Worm (Caenorhabditis elegans): ENCODE data around the gene R07B1.5.
A peak's percentile ranks its signal among the peaks of the same experiment; 100 is the strongest.

DNA sequence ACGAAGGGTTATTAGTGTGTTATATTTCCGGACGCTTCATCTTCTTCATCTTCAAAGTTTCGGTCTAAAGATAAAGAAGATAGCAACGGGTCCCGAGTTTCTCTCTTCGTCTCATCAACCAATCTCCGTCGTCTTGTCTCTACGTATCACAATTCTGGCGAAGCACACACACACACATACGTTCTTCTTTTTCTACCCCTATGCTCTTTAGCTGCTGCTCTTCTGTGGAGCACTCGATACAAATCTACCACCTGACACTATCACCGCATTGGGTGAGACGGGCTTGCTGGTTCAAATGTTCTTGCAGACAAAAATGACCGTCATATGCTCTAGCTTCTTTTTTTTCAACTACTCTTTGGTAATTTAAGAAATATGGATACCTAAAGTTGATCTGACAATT is 31.0 kb upstream of the R07B1.5 start:
- TF ChIP-seq unc-39 (tag; optimal IDR thresholded peaks at IDR 0.05) (no peak), ces-1 (GFP tag; optimal IDR thresholded peaks at IDR 0.05) (no peak), nhr-2 (tag; optimal IDR thresholded peaks at IDR 0.05) (no peak), hlh-1 (tag; optimal IDR thresholded peaks at IDR 0.05) (peak; percentile 92), unc-62 (GFP tag; optimal IDR thresholded peaks at IDR 0.05) (peak; percentile 9), elt-1 (tag; optimal IDR thresholded peaks at IDR 0.05; ENCODE audit: borderline replicate concordance, insufficient read depth) (no peak), snpc-4 (tag; optimal IDR thresholded peaks at IDR 0.05) (no peak), pha-4 (tag; optimal IDR thresholded peaks at IDR 0.05) (no peak), M03D4.4 (tag; optimal IDR thresholded peaks at IDR 0.05) (no peak), cnd-1 (tag; optimal IDR thresholded peaks at IDR 0.05) (no peak)

Data from whole organism, mixed stage, embryonic.